Worm (Caenorhabditis elegans) whole organism, L3 larva: ENCODE data around the gene B0563.18.

Source experiments
- nhr-76 ChIP-seq: fragments of 150-350 bp; sonication (generic microtip); optimal IDR thresholded peaks from 5 replicates; lab custom pipeline; 2014; ENCODE audit warnings: missing biosample characterization, missing genetic modification characterization
- zag-1 ChIP-seq: fragments of 150-350 bp; optimal IDR thresholded peaks from 2 replicates; lab custom pipeline; 2014; ENCODE audit warnings: missing biosample characterization, missing genetic modification characterization

- TF ChIP-seq zag-1 (tag; lab: Kevin White, UChicago) = no peak
- no peak for TF ChIP-seq nhr-76 (tag; lab: Kevin White, UChicago)
Observed at ce11 chrX:9171241-9171640, 1.1 kb upstream of the B0563.18 start, which contains the start of gene B0563.1.
